Worm (Caenorhabditis elegans) whole organism, young adult: ENCODE measurements around the gene ZK632.11.

ENCODE experiments used
- B0019.2 ChIP-seq: fragments of 200-800 bp; sonication (Bioruptor generic); conservative IDR thresholded peaks from 2 replicates; pipeline ENCODE4 v1.3.6; 2022; ENCODE audit warnings: missing genetic modification reagents, missing genetic modification characterization, missing compliant biosample characterization
- B0261.1 ChIP-seq: sonication (generic microtip); optimal IDR thresholded peaks from 2 replicates; lab custom pipeline; 2016; ENCODE audit warnings: mild to moderate bottlenecking, missing genetic modification characterization, moderate library complexity, missing compliant biosample characterization
- C06A6.2 ChIP-seq: fragments of 200-800 bp; sonication (Bioruptor generic); conservative IDR thresholded peaks from 2 replicates; pipeline ENCODE4 v1.3.6; 2022; ENCODE audit warnings: missing genetic modification characterization, missing compliant biosample characterization
- F33H1.4 ChIP-seq: fragments of 200-800 bp; sonication (Bioruptor generic); IDR thresholded peaks from 2 replicates; pipeline ENCODE4 v1.3.6; 2022; ENCODE audit warnings: missing genetic modification reagents, missing genetic modification characterization, missing compliant biosample characterization
- K11D2.4 ChIP-seq: fragments of 200-800 bp; sonication (Bioruptor generic); IDR thresholded peaks from 2 replicates; pipeline ENCODE4 v1.3.6; 2022; ENCODE audit warnings: missing genetic modification reagents, missing genetic modification characterization, missing compliant biosample characterization
- athp-1 ChIP-seq: sonication (generic microtip); optimal IDR thresholded peaks from 2 replicates; lab custom pipeline; 2017; ENCODE audit warnings: mild to moderate bottlenecking, missing genetic modification characterization, missing compliant biosample characterization
- attf-5 ChIP-seq: fragments of 200-800 bp; sonication (Bioruptor generic); optimal IDR thresholded peaks from 2 replicates; lab custom pipeline; 2018; ENCODE audit warnings: mild to moderate bottlenecking, missing genetic modification characterization, missing compliant biosample characterization
- ceh-27 ChIP-seq: fragments of 200-800 bp; sonication (Bioruptor generic); optimal IDR thresholded peaks from 2 replicates; lab custom pipeline; 2018; ENCODE audit warnings: mild to moderate bottlenecking, missing genetic modification characterization, moderate library complexity, missing compliant biosample characterization
- dpff-1 ChIP-seq: sonication (generic microtip); optimal IDR thresholded peaks from 2 replicates; lab custom pipeline; 2017; ENCODE audit warnings: mild to moderate bottlenecking, missing genetic modification characterization, missing compliant biosample characterization
- efl-1 ChIP-seq: fragments of 150-350 bp; optimal IDR thresholded peaks from 2 replicates; lab custom pipeline; 2014; ENCODE audit warnings: missing biosample characterization, missing genetic modification reagents, missing genetic modification characterization
- egl-18 ChIP-seq: fragments of 200-800 bp; sonication (Bioruptor generic); IDR thresholded peaks from 2 replicates; pipeline ENCODE4 v1.3.6; 2022; ENCODE audit warnings: missing genetic modification reagents, missing genetic modification characterization, missing compliant biosample characterization
- egrh-3 ChIP-seq: fragments of 200-800 bp; sonication (Bioruptor generic); IDR thresholded peaks from 2 replicates; pipeline ENCODE4 v1.3.6; 2022; ENCODE audit warnings: missing genetic modification reagents, missing genetic modification characterization, missing compliant biosample characterization
- ets-4 ChIP-seq: fragments of 200-800 bp; sonication (Bioruptor generic); optimal IDR thresholded peaks from 2 replicates; lab custom pipeline; 2018; ENCODE audit warnings: mild to moderate bottlenecking, missing genetic modification characterization, missing compliant biosample characterization
- fkh-3 ChIP-seq: sonication (generic microtip); optimal IDR thresholded peaks from 2 replicates; lab custom pipeline; 2016; ENCODE audit warnings: mild to moderate bottlenecking, missing genetic modification characterization, missing compliant biosample characterization
- gei-17 ChIP-seq: fragments of 200-800 bp; sonication (Bioruptor generic); optimal IDR thresholded peaks from 2 replicates; lab custom pipeline; 2018; ENCODE audit warnings: mild to moderate bottlenecking, missing genetic modification characterization, missing compliant biosample characterization
- hlh-26 ChIP-seq: fragments of 200-800 bp; sonication (Bioruptor generic); conservative IDR thresholded peaks from 2 replicates; pipeline ENCODE4 v1.3.6; 2022; ENCODE audit warnings: missing genetic modification reagents, missing genetic modification characterization, missing compliant biosample characterization
- hmg-1.2 ChIP-seq: fragments of 200-800 bp; sonication (Bioruptor generic); IDR thresholded peaks from 2 replicates; pipeline ENCODE4 v1.3.6; 2022; ENCODE audit warnings: missing genetic modification reagents, missing genetic modification characterization, missing compliant biosample characterization
- let-607 ChIP-seq, 2 experiments: fragments of 200-800 bp in 1 of 2; sonication (Bioruptor generic) in 1 of 2; sonication (generic microtip) in 1 of 2; optimal IDR thresholded peaks; 2 replicates each; lab custom pipeline; 2016 to 2018; ENCODE audit warnings: mild to moderate bottlenecking in 2 of 2, missing compliant biosample characterization in 2 of 2, missing genetic modification characterization in 2 of 2, moderate library complexity in 2 of 2, missing genotype in 1 of 2
- lsl-1 ChIP-seq: fragments of 200-800 bp; sonication (Bioruptor generic); optimal IDR thresholded peaks from 2 replicates; lab custom pipeline; 2018; ENCODE audit warnings: mild to moderate bottlenecking, missing genetic modification characterization, moderate library complexity, missing compliant biosample characterization
- madf-10 ChIP-seq: sonication (generic microtip); optimal IDR thresholded peaks from 2 replicates; lab custom pipeline; 2016; ENCODE audit warnings: mild to moderate bottlenecking, missing genetic modification characterization, missing compliant biosample characterization
- madf-6 ChIP-seq: fragments of 200-800 bp; sonication (Bioruptor generic); IDR thresholded peaks from 2 replicates; pipeline ENCODE4 v1.3.6; 2022; ENCODE audit warnings: missing genetic modification reagents, missing genetic modification characterization, missing compliant biosample characterization
- mcd-1 ChIP-seq: fragments of 200-800 bp; sonication (Bioruptor generic); IDR thresholded peaks from 2 replicates; pipeline ENCODE4 v1.3.6; 2022; ENCODE audit warnings: missing genetic modification reagents, missing genetic modification characterization, missing compliant biosample characterization
- mel-28 ChIP-seq: sonication (generic microtip); optimal IDR thresholded peaks from 2 replicates; lab custom pipeline; 2016; ENCODE audit warnings: borderline replicate concordance, mild to moderate bottlenecking, missing genetic modification characterization, missing compliant biosample characterization
- mes-4 ChIP-seq: sonication (generic microtip); optimal IDR thresholded peaks from 2 replicates; lab custom pipeline; 2016; ENCODE audit warnings: missing genotype, missing genetic modification characterization, missing compliant biosample characterization
- nhr-80 ChIP-seq: sonication (generic microtip); optimal IDR thresholded peaks from 2 replicates; lab custom pipeline; 2016; ENCODE audit warnings: missing genetic modification characterization, missing compliant biosample characterization
- rpc-1 ChIP-seq, 2 experiments: fragments of 150-350 bp in 1 of 2; sonication (generic microtip) in 1 of 2; optimal IDR thresholded peaks; 2 replicates each; lab custom pipeline; 2014 to 2018; ENCODE audit warnings: missing biosample characterization in 1 of 2, missing genetic modification characterization in 1 of 2, missing genetic modification reagents in 1 of 2, missing genotype in 1 of 2
- snpc-3.4 ChIP-seq: sonication (generic microtip); optimal IDR thresholded peaks from 2 replicates; lab custom pipeline; 2017; ENCODE audit warnings: missing genetic modification characterization, mild to moderate bottlenecking, missing compliant biosample characterization, antibody characterized with exemption, moderate library complexity, missing genotype, missing genetic modification reagents
- tlf-1 ChIP-seq: fragments of 200-800 bp; sonication (Bioruptor generic); optimal IDR thresholded peaks from 2 replicates; lab custom pipeline; 2018; ENCODE audit warnings: mild to moderate bottlenecking, missing genetic modification characterization, missing compliant biosample characterization
- unc-62 ChIP-seq: fragments of 150-350 bp; optimal IDR thresholded peaks from 2 replicates; lab custom pipeline; 2014; ENCODE audit warnings: missing biosample characterization, missing genetic modification reagents, missing genetic modification characterization
- xnd-1 ChIP-seq: sonication (generic microtip); optimal IDR thresholded peaks from 2 replicates; lab custom pipeline; 2016; ENCODE audit warnings: missing genotype, missing genetic modification reagents, missing genetic modification characterization, missing compliant biosample characterization
- zfh-2 ChIP-seq: fragments of 200-800 bp; sonication (Bioruptor generic); conservative IDR thresholded peaks from 2 replicates; pipeline ENCODE4 v1.3.6; 2022; ENCODE audit warnings: missing genetic modification reagents, missing genetic modification characterization, missing compliant biosample characterization
- ztf-28 ChIP-seq: fragments of 200-800 bp; sonication (Bioruptor generic); IDR thresholded peaks from 2 replicates; pipeline ENCODE4 v1.3.6; 2022; ENCODE audit warnings: missing genetic modification reagents, missing genetic modification characterization, missing compliant biosample characterization
- ztf-3 ChIP-seq: fragments of 200-800 bp; sonication (Bioruptor generic); optimal IDR thresholded peaks from 2 replicates; lab custom pipeline; 2018; ENCODE audit warnings: mild to moderate bottlenecking, missing genetic modification characterization, missing compliant biosample characterization

The ZK632.11 gene

ce11 chrIII:9853667-9854620 lies 26.2 kb downstream of the ZK632.11 start (continued):
- TF ChIP-seq let-607 (tag; optimal IDR thresholded peaks at IDR 0.05; lab: Kevin White, UChicago), result no peak
- no peak for TF ChIP-seq B0019.2 (GFP tag; lab: Robert Waterston, UW)
- no peak for TF ChIP-seq gei-17 (GFP tag; lab: Kevin White, UChicago)
- TF ChIP-seq zfh-2 (GFP tag; lab: Robert Waterston, UW), result no peak
- no peak for TF ChIP-seq egl-18 (GFP tag; lab: Robert Waterston, UW)

- TF ChIP-seq unc-62 (GFP tag; lab: Kevin White, UChicago), result no peak
- no peak for TF ChIP-seq hlh-26 (GFP tag; lab: Robert Waterston, UW)
- no peak for TF ChIP-seq mcd-1 (GFP tag; lab: Robert Waterston, UW)
- no peak for TF ChIP-seq mel-28 (tag; lab: Kevin White, UChicago)
- no peak for TF ChIP-seq ztf-3 (GFP tag; lab: Kevin White, UChicago)
- no peak for TF ChIP-seq ztf-28 (GFP tag; lab: Robert Waterston, UW)
- no peak for TF ChIP-seq athp-1 (tag; lab: Kevin White, UChicago)
- TF ChIP-seq dpff-1 (tag; lab: Kevin White, UChicago), result no peak
- no peak for TF ChIP-seq nhr-80
- no peak for TF ChIP-seq tlf-1 (GFP tag; lab: Kevin White, UChicago)
- TF ChIP-seq egrh-3 (GFP tag; lab: Robert Waterston, UW), result no peak
- no peak for TF ChIP-seq fkh-3 (tag; lab: Kevin White, UChicago)
- TF ChIP-seq mes-4 (tag; lab: Kevin White, UChicago), result no peak
- TF ChIP-seq ceh-27 (GFP tag; lab: Kevin White, UChicago), result no peak
- no peak for TF ChIP-seq B0261.1 (tag; lab: Kevin White, UChicago)
- TF ChIP-seq attf-5 (GFP tag; lab: Kevin White, UChicago), result no peak
- TF ChIP-seq, all 124 proteins: peak for 0
These were observed 27.2 kb downstream of the ZK632.11 start for ce11 chrIII:9854960-9855359.

ce11 chrIII:9857110-9857509 lies 29.4 kb downstream of the ZK632.11 start:
- TF ChIP-seq snpc-3.4 (no peak), zfh-2 (GFP tag; lab: Robert Waterston, UW) (no peak), athp-1 (tag; lab: Kevin White, UChicago) (no peak), dpff-1 (tag; lab: Kevin White, UChicago) (no peak), madf-10 (no peak), nhr-80 (peak; percentile 51)

ce11 chrIII:9858061-9858460 lies 30.3 kb downstream of the ZK632.11 start:
- TF ChIP-seq nhr-80 (peak; percentile 7), rpc-1 (optimal IDR thresholded peaks at IDR 0.05; lab: Kevin White, UChicago) (no peak), rpc-1 (tag; optimal IDR thresholded peaks at IDR 0.05; lab: Kevin White, UChicago) (no peak)

ce11 chrIII:9859133-9859775 lies 31.5 kb downstream of the ZK632.11 start, which contains the start of gene gpdh-2:
Gene gpdh-2 (minus strand): TSS chrIII:9859183.
- TF ChIP-seq lsl-1 (GFP tag; lab: Kevin White, UChicago) (peak; percentile 69), C06A6.2 (no peak), madf-6 (GFP tag; lab: Robert Waterston, UW) (peak; percentile 74; the same call in 1 of the 2 replicates), ets-4 (GFP tag; lab: Kevin White, UChicago) (no peak), snpc-3.4 (no peak), K11D2.4 (no peak), xnd-1 (tag; lab: Kevin White, UChicago) (peak; percentile 24), efl-1 (GFP tag; lab: Kevin White, UChicago) (peak; percentile 37), hmg-1.2 (GFP tag; lab: Robert Waterston, UW) (peak; percentile 15; the same call in 1 of the 2 replicates), F33H1.4 (peak; percentile 46; the same call in 1 of the 2 replicates)
